Worm (Caenorhabditis elegans) whole organism, mixed stage, embryonic: ENCODE measurements around the gene T18D3.5.

Experiments
- bed-3 ChIP-seq: fragments of 200-800 bp; sonication (Bioruptor generic); optimal IDR thresholded peaks from 3 replicates; lab custom pipeline; 2018; ENCODE audit warnings: mild to moderate bottlenecking, missing genetic modification characterization, moderate library complexity, missing compliant biosample characterization
- ceh-43 ChIP-seq: fragments of 200-800 bp; sonication (Bioruptor generic); optimal IDR thresholded peaks from 2 replicates; lab custom pipeline; 2018; ENCODE audit warnings: mild to moderate bottlenecking, missing genetic modification characterization, moderate library complexity, missing compliant biosample characterization
- ces-1 ChIP-seq: fragments of 150-350 bp; optimal IDR thresholded peaks from 2 replicates; lab custom pipeline; 2014; ENCODE audit warnings: missing biosample characterization, missing genetic modification reagents, missing genetic modification characterization
- cnd-1 ChIP-seq: fragments of 200-800 bp; sonication (Bioruptor generic); optimal IDR thresholded peaks from 2 replicates; lab custom pipeline; 2018; ENCODE audit warnings: mild to moderate bottlenecking, missing genetic modification characterization, missing compliant biosample characterization
- drap-1 ChIP-seq: fragments of 200-800 bp; sonication (Bioruptor generic); optimal IDR thresholded peaks from 3 replicates; lab custom pipeline; 2018; ENCODE audit warnings: mild to moderate bottlenecking, missing genetic modification characterization, missing compliant biosample characterization
- elt-1 ChIP-seq: sonication (generic microtip); optimal IDR thresholded peaks from 2 replicates; lab custom pipeline; 2017; ENCODE audit warnings: missing genetic modification characterization, mild to moderate bottlenecking, missing compliant biosample characterization, antibody characterized with exemption, moderate library complexity, borderline replicate concordance; ENCODE audit not compliant: insufficient read depth
- flh-1 ChIP-seq: fragments of 200-800 bp; sonication (Bioruptor generic); optimal IDR thresholded peaks from 2 replicates; lab custom pipeline; 2018; ENCODE audit warnings: mild to moderate bottlenecking, missing genetic modification characterization, moderate library complexity, missing compliant biosample characterization
- ham-2 ChIP-seq: fragments of 200-800 bp; sonication (Bioruptor generic); optimal IDR thresholded peaks from 2 replicates; lab custom pipeline; 2018; ENCODE audit warnings: mild to moderate bottlenecking, missing genetic modification characterization, missing compliant biosample characterization
- hlh-1 ChIP-seq: fragments of 150-350 bp; optimal IDR thresholded peaks from 2 replicates; lab custom pipeline; 2014; ENCODE audit warnings: missing biosample characterization, missing genetic modification reagents, missing genetic modification characterization
- lin-13 ChIP-seq: fragments of 150-350 bp; optimal IDR thresholded peaks from 2 replicates; lab custom pipeline; 2014; ENCODE audit warnings: missing biosample characterization, missing genetic modification characterization
- lin-32 ChIP-seq: fragments of 200-800 bp; sonication (Bioruptor generic); optimal IDR thresholded peaks from 2 replicates; lab custom pipeline; 2018; ENCODE audit warnings: mild to moderate bottlenecking, missing genetic modification characterization, missing compliant biosample characterization
- mab-5 ChIP-seq: fragments of 150-350 bp; optimal IDR thresholded peaks from 2 replicates; lab custom pipeline; 2014; ENCODE audit warnings: missing biosample characterization, missing genetic modification characterization
- mep-1 ChIP-seq: fragments of 150-350 bp; optimal IDR thresholded peaks from 2 replicates; lab custom pipeline; 2017; ENCODE audit warnings: missing biosample characterization, missing genetic modification reagents, missing genetic modification characterization, inconsistent platforms
- mls-2 ChIP-seq: sonication (generic microtip); optimal IDR thresholded peaks from 2 replicates; lab custom pipeline; 2016; ENCODE audit warnings: mild to moderate bottlenecking, missing genetic modification characterization, moderate library complexity, missing compliant biosample characterization
- nhr-12 ChIP-seq: fragments of 150-350 bp; optimal IDR thresholded peaks from 2 replicates; lab custom pipeline; 2014; ENCODE audit warnings: missing biosample characterization, missing genetic modification characterization
- nhr-2 ChIP-seq: fragments of 150-350 bp; optimal IDR thresholded peaks from 2 replicates; lab custom pipeline; 2014; ENCODE audit warnings: missing biosample characterization, missing genetic modification characterization
- nhr-237 ChIP-seq: fragments of 150-350 bp; optimal IDR thresholded peaks from 2 replicates; lab custom pipeline; 2014; ENCODE audit warnings: missing biosample characterization, missing genetic modification characterization
- nhr-28 ChIP-seq: fragments of 150-350 bp; optimal IDR thresholded peaks from 2 replicates; lab custom pipeline; 2014; ENCODE audit warnings: missing biosample characterization, missing genetic modification characterization
- nhr-76 ChIP-seq: sonication (generic microtip); optimal IDR thresholded peaks from 2 replicates; lab custom pipeline; 2017; ENCODE audit warnings: missing biosample characterization, missing genetic modification characterization
- pha-4 ChIP-seq: fragments of 150-350 bp; optimal IDR thresholded peaks from 2 replicates; lab custom pipeline; 2018; ENCODE audit warnings: missing biosample characterization, missing genetic modification reagents, missing genetic modification characterization
- sem-2 ChIP-seq: fragments of 200-800 bp; sonication (Bioruptor generic); optimal IDR thresholded peaks from 2 replicates; lab custom pipeline; 2018; ENCODE audit warnings: mild to moderate bottlenecking, missing genetic modification characterization, missing compliant biosample characterization
- unc-120 ChIP-seq: sonication (generic microtip); optimal IDR thresholded peaks from 2 replicates; lab custom pipeline; 2017; ENCODE audit warnings: missing genetic modification characterization, missing compliant biosample characterization; ENCODE audit not compliant: poor library complexity, severe bottlenecking
- unc-39 ChIP-seq: fragments of 150-350 bp; optimal IDR thresholded peaks from 2 replicates; lab custom pipeline; 2014; ENCODE audit warnings: missing biosample characterization, missing genetic modification characterization
- unc-62 ChIP-seq: fragments of 150-350 bp; optimal IDR thresholded peaks from 2 replicates; lab custom pipeline; 2014; ENCODE audit warnings: missing biosample characterization, missing genetic modification reagents, missing genetic modification characterization
- zip-8 ChIP-seq: fragments of 150-350 bp; optimal IDR thresholded peaks from 2 replicates; lab custom pipeline; 2014; ENCODE audit warnings: missing biosample characterization, missing genetic modification characterization
- ztf-11 ChIP-seq: fragments of 150-350 bp; optimal IDR thresholded peaks from 2 replicates; lab custom pipeline; 2014; ENCODE audit warnings: missing biosample characterization, missing genetic modification characterization

The T18D3.5 gene

ce11 chrX:12467660-12468111, 4.1 kb downstream of the T18D3.5 start, which contains the start of gene myo-2:
myo-2 (plus strand) TSS chrX:12468061.
- TF ChIP-seq cnd-1 (tag; lab: Kevin White, UChicago) (no peak), ceh-43 (GFP tag; lab: Kevin White, UChicago) (no peak), mep-1 (tag; lab: Kevin White, UChicago) (no peak), pha-4 (peak; percentile 17)

- no peak for TF ChIP-seq hlh-1 (tag; lab: Kevin White, UChicago)
- no peak for TF ChIP-seq drap-1 (GFP tag; lab: Kevin White, UChicago)
These were observed 6.2 kb downstream of the T18D3.5 start for ce11 chrX:12469846-12470245.

DNA sequence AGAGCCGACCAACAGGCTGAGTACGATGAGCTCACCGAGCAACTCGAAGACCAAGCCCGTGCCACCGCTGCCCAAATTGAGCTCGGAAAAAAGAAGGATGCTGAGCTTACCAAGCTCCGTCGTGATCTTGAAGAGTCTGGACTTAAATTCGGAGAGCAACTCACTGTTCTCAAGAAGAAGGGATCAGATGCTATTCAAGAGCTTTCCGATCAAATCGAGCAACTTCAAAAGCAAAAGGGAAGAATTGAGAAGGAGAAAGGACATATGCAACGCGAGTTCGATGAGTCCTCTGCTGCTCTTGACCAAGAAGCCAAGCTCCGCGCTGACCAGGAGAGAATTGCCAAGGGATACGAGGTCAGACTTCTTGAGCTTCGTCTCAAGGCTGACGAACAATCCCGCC, 8.6 kb downstream of the T18D3.5 start:
- TF ChIP-seq nhr-237 (tag; lab: Kevin White, UChicago) (no peak), ham-2 (no peak), nhr-76 (tag; lab: Kevin White, UChicago) (no peak), hlh-1 (tag; lab: Kevin White, UChicago) (no peak), ztf-11 (tag; lab: Kevin White, UChicago) (no peak), nhr-28 (tag; lab: Kevin White, UChicago) (no peak), bed-3 (GFP tag; lab: Kevin White, UChicago) (no peak), unc-120 (tag; lab: Kevin White, UChicago) (no peak), nhr-2 (tag; lab: Kevin White, UChicago) (no peak), zip-8 (tag; lab: Kevin White, UChicago) (no peak), ces-1 (GFP tag; lab: Kevin White, UChicago) (no peak)
- TF ChIP-seq, all 35 proteins: peak for 0

DNA sequence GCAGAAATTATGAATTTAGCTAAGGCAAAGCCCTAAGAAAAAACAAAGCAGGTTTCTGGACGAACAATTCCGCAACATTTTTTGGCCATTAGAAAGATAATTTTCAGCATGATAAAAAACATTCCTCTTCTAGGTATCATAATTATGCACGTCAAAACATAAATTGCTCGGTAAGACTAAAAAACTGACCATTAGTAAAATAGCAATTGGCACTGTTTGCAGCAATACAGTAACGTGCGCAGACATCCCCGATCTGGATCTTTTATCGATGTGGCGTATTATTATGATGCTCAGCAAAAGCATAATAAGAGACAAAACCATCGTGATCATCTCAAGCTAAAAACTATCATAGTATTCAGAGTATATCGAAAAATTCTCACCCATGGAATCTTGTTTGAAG, 12.8 kb downstream of the T18D3.5 start:
- TF ChIP-seq elt-1 (no peak), nhr-12 (tag; lab: Kevin White, UChicago) (no peak), nhr-28 (tag; lab: Kevin White, UChicago) (no peak), unc-39 (no peak), pha-4 (no peak), unc-62 (GFP tag; lab: Kevin White, UChicago) (no peak), zip-8 (tag; lab: Kevin White, UChicago) (no peak), lin-32 (GFP tag; lab: Kevin White, UChicago) (no peak), flh-1 (GFP tag; lab: Kevin White, UChicago) (no peak), lin-13 (tag; lab: Kevin White, UChicago) (no peak), nhr-2 (tag; lab: Kevin White, UChicago) (no peak)

DNA sequence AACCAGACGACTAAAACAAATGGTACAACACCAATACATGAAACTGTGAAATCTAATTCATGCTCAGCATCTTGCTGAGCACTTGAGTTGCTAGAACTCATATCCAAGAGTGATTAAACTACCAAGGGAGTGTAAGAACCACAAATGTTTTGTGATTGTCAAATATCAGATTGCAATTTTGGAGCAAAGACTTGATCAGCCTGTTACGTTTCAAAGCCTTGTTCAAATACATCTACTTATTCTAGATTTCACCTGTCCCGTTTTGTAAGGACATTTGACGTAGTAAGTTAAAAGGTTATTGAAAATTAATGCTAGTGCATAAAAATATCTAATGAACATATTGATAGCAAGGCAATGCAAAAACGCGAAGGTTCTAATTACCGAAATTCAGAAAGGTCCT, 13.7 kb downstream of the T18D3.5 start, which contains the start of gene F45E6.1:
F45E6.1 (minus strand) TSS at position 101 of the 400 bp plus-strand sequence.
- no peak for TF ChIP-seq bed-3 (GFP tag; lab: Kevin White, UChicago)
- no peak for TF ChIP-seq ztf-11 (tag; lab: Kevin White, UChicago)
- no peak for TF ChIP-seq unc-62 (GFP tag; lab: Kevin White, UChicago)
- no peak for TF ChIP-seq ham-2
- TF ChIP-seq nhr-2 (tag; lab: Kevin White, UChicago), result no peak
- TF ChIP-seq lin-13 (tag; lab: Kevin White, UChicago), result no peak
- TF ChIP-seq mab-5, result no peak
- no peak for TF ChIP-seq lin-32 (GFP tag; lab: Kevin White, UChicago)
- no peak for TF ChIP-seq sem-2 (GFP tag; lab: Kevin White, UChicago)
- TF ChIP-seq mls-2, result no peak
- TF ChIP-seq nhr-76 (tag; lab: Kevin White, UChicago), result no peak
- no peak for TF ChIP-seq nhr-237 (tag; lab: Kevin White, UChicago)
- no peak for TF ChIP-seq nhr-28 (tag; lab: Kevin White, UChicago)

DNA sequence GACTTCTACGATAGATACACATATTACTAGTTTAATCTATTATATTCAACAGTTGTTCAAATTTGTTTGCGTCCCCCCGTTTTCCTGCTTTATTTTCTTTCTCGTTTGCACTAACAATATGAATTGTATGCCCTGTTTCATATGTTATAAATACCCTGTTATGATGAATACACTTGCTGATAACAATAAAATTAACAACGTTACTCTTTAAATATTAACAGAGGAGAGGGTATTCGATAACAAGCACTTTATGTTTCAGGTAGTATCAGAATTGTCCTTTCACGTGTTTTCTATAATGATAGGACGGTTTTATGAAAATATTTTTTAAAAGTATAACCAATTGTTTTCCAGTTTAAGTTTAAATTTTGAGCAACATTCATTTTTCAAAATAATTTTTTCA, 14.9 kb downstream of the T18D3.5 start:
- TF ChIP-seq lin-32 (GFP tag; lab: Kevin White, UChicago), result no peak
- no peak for TF ChIP-seq hlh-1 (tag; lab: Kevin White, UChicago)

- no peak for TF ChIP-seq ztf-11 (tag; lab: Kevin White, UChicago)
- TF ChIP-seq lin-13 (tag; lab: Kevin White, UChicago), result no peak
- TF ChIP-seq ces-1 (GFP tag; lab: Kevin White, UChicago), result peak; percentile 95
These were observed 15.4 kb downstream of the T18D3.5 start for ce11 chrX:12479027-12479426.
